Fruit fly (Drosophila melanogaster): ENCODE data around the gene oaf.

The oaf gene

DNA sequence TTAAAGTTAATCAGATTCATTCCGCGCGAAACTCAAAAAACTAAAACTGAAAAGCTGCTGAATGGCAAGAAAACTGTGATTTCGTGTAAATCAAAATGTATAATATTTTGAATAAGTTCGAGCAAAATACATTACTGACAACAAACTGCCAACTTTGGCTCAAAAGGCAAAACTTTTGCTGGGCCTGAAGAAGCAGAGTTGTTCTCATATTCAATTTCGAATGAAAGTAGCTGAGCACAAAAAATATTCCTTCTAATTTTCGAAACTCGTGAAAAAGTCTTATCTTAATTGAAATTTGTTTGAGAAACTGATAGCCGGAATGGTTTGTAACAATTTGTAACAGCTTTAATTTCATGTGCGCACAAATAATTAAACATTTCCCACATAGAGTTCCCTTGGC is 25.2 kb downstream of the oaf start, which contains the start of gene CG3528:
TSS of gene CG3528 (minus strand) at position 101 of the 400 bp plus-strand sequence.
- TF ChIP-seq rn (GFP tag; IDR thresholded peaks at IDR 0.05) (no peak), Ets98B (GFP tag; IDR thresholded peaks at IDR 0.05) (no peak)

DNA sequence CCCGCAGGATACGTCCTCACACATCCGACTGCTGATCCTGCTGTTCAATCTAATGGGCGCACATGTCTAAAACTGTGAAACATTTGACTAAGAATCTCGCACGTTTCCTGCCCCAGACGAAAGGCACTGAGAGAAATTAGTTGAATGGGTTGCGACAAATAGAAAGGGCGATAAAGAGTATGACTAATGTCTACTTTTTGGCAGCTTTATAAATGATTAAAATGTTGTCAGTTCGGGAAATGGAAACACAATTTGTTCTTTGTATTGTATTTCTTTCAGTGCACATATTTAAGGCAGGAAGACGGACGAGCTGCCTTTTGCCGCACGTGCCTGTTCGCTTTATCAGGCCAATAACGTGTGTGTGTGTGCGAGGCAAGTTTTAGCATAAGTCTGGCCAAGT is 35.3 kb downstream of the oaf start:
- peak; percentile 24 for TF ChIP-seq CG14655 (GFP tag; optimal IDR thresholded peaks at IDR 0.05)
- no peak for TF ChIP-seq CG34367 (tag; optimal IDR thresholded peaks at IDR 0.05)
- TF ChIP-seq CG8159 (tag; optimal IDR thresholded peaks at IDR 0.05) = peak; percentile 16
- TF ChIP-seq D1 (tag; optimal IDR thresholded peaks at IDR 0.05) = no peak
- no peak for TF ChIP-seq CG12605 (GFP tag; IDR thresholded peaks at IDR 0.05)
- no peak for TF ChIP-seq CG17806 (tag; optimal IDR thresholded peaks at IDR 0.05)

DNA sequence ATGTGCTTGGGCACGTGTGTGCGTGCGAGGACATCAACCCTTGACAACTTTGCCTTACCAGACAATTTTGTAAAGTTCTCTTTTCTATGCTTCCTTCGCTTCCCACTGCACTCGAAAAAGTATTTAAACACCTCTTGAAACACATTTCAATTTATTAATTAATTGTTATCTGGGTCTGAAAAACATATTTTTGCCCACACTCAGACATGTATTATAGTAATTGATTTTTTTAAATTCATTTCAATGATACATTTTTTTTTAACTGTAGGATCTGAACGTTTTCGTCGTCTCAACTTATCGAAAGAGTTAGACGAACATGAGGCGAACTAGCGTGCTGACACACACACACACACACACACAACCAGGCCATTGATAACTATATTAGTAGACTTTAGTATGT is 49.7 kb downstream of the oaf start:
- TF ChIP-seq CG14655 (GFP tag; optimal IDR thresholded peaks at IDR 0.05) (peak; percentile 15), rn (GFP tag; IDR thresholded peaks at IDR 0.05) (no peak), CG8301 (tag; optimal IDR thresholded peaks at IDR 0.05) (peak; percentile 4)

Measured in whole organism, pupa.